Worm (Caenorhabditis elegans): ENCODE measurements around the gene srab-20.

DNA sequence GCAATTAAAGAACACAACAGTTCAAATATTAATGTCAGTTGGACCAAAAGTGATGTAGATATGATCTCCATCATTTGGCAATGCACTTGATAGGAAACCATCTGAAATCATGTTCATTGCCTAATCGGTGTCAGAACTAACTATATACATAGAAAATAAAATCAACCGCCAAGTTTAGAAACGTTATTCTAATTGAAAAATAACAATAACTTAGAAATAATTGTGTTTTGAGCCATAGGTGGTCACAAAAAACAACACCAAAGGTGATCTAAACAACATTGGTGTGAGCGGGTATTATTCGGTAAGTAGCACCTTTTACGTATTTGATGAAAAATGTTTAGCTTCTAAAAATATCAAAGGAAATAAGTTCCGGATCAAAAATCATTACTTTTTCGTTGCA is 4.5 kb upstream of the srab-20 start, which contains the start of gene srab-21:
- no peak for TF ChIP-seq nhr-11 (tag; optimal IDR thresholded peaks at IDR 0.05)
- TF ChIP-seq egl-27 (tag; optimal IDR thresholded peaks at IDR 0.05): no peak
- no peak for TF ChIP-seq unc-62 (GFP tag; optimal IDR thresholded peaks at IDR 0.05)
- TF ChIP-seq ceh-82 (tag; optimal IDR thresholded peaks at IDR 0.05): no peak
- no peak for TF ChIP-seq pqm-1 (tag; optimal IDR thresholded peaks at IDR 0.05)

All from whole organism, L3 larva.